Fruit fly (Drosophila melanogaster): ENCODE measurements around the gene epsilonCOP.

The epsilonCOP gene

DNA sequence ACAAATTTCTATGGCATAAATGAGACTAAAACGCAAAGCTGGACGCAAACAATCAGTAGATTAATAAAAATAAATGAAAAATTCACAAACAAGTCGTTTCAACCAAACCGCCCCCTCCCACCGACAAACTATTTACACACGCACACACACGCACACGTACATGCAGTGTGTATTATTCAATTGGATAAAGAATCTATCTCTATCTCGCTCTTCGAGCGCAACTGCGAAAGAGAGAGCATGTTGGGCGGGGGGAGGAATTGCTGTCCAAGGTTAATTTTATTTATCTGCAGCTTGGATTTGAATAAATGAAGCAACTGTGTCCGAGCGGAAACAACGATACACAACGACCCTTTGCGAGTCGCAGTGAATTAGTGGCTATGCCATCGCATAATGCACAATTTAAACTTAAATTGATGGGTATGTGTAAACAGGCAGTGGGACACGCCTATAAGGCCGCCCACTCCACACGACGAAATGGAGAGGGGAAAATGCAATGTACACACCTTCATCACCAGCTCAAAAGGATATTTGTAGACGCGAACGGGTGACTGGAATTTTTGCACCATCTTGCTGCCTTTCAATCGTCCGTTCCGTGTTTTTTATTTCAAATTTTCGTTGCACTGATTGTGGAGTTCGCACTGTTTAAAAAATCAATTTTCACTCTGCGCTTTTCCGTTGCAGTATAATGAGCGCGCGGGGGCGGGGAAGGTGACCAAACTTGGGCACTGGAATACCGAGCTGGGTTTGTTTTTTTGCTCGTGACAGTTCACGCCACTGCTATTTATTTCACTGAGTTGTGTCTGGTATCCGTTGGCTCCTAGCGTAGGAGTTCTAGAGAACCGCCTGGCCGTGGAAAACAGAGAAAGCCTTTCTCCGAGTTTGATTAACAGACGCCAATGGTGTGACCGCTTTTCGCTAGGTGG, 33.6 kb upstream of the epsilonCOP start, which contains the start of gene retm (continued):
- TF ChIP-seq Sry-δ (GFP tag; optimal IDR thresholded peaks at IDR 0.05): no peak
- no peak for TF ChIP-seq pb (GFP tag; optimal IDR thresholded peaks at IDR 0.05)
- peak; percentile 39 for TF ChIP-seq Jarid2 (GFP tag; optimal IDR thresholded peaks at IDR 0.05)
- TF ChIP-seq CG1233 (GFP tag; optimal IDR thresholded peaks at IDR 0.05): no peak
- TF ChIP-seq CG9797 (GFP tag; optimal IDR thresholded peaks at IDR 0.05): no peak
- no peak for TF ChIP-seq HHEX (GFP tag; optimal IDR thresholded peaks at IDR 0.05)
- no peak for TF ChIP-seq rib (GFP tag; IDR thresholded peaks at IDR 0.05)
- no peak for TF ChIP-seq CG12769 (tag; optimal IDR thresholded peaks at IDR 0.05)
- TF ChIP-seq salm (tag; optimal IDR thresholded peaks at IDR 0.05): no peak
- TF ChIP-seq Side (GFP tag; optimal IDR thresholded peaks at IDR 0.05): no peak
- peak; percentile 45; the same call in 1 of the 3 replicates for TF ChIP-seq ci (GFP tag; IDR thresholded peaks at IDR 0.05)
- TF ChIP-seq grn (GFP tag; optimal IDR thresholded peaks at IDR 0.05): no peak
- no peak for TF ChIP-seq az2 (GFP tag; optimal IDR thresholded peaks at IDR 0.05)
- no peak for TF ChIP-seq maf-S (GFP tag; optimal IDR thresholded peaks at IDR 0.05)
- TF ChIP-seq shn (GFP tag; optimal IDR thresholded peaks at IDR 0.05): no peak
- no peak for TF ChIP-seq CG7372 (GFP tag; IDR thresholded peaks at IDR 0.05)
- TF ChIP-seq ase (GFP tag; IDR thresholded peaks at IDR 0.05): no peak
- TF ChIP-seq p53 (GFP tag; optimal IDR thresholded peaks at IDR 0.05): no peak
- no peak for TF ChIP-seq CG11085 (GFP tag; IDR thresholded peaks at IDR 0.05)
- TF ChIP-seq CG17385 (GFP tag; optimal IDR thresholded peaks at IDR 0.05): no peak
- no peak for TF ChIP-seq ewg (GFP tag; optimal IDR thresholded peaks at IDR 0.05)
- TF ChIP-seq kah (GFP tag; optimal IDR thresholded peaks at IDR 0.05): no peak
- TF ChIP-seq CG8478 (optimal IDR thresholded peaks at IDR 0.05): no peak
- no peak for TF ChIP-seq CG33557 (GFP tag; optimal IDR thresholded peaks at IDR 0.05)
- no peak for TF ChIP-seq CG9437 (GFP tag; optimal IDR thresholded peaks at IDR 0.05)
- no peak for TF ChIP-seq CTCF (GFP tag; optimal IDR thresholded peaks at IDR 0.05)
- TF ChIP-seq seq (GFP tag; IDR thresholded peaks at IDR 0.05): no peak
- TF ChIP-seq CrebB (tag; optimal IDR thresholded peaks at IDR 0.05): peak; percentile 14
- no peak for TF ChIP-seq CG10321 (GFP tag; IDR thresholded peaks at IDR 0.05)
- TF ChIP-seq CG11398 (GFP tag; optimal IDR thresholded peaks at IDR 0.05): no peak
- no peak for TF ChIP-seq HLH3B (GFP tag; IDR thresholded peaks at IDR 0.05)
- no peak for TF ChIP-seq vnd (GFP tag; IDR thresholded peaks at IDR 0.05; ENCODE audit: partially characterized antibody)
- no peak for TF ChIP-seq CG8944 (GFP tag; optimal IDR thresholded peaks at IDR 0.05)
- TF ChIP-seq Opbp (GFP tag; IDR thresholded peaks at IDR 0.05; ENCODE audit: partially characterized antibody): peak; percentile 28; the same call in 1 of the 3 replicates
- TF ChIP-seq CG9817 (tag; optimal IDR thresholded peaks at IDR 0.05): no peak
- no peak for TF ChIP-seq CG8290 (GFP tag; optimal IDR thresholded peaks at IDR 0.05)
- TF ChIP-seq CG8290 (tag; optimal IDR thresholded peaks at IDR 0.05): peak in 1 of 2 experiments; percentile 33
- no peak for TF ChIP-seq tin (GFP tag; optimal IDR thresholded peaks at IDR 0.05)
- TF ChIP-seq abd-A (tag; optimal IDR thresholded peaks at IDR 0.05): no peak
- TF ChIP-seq CG2875 (GFP tag; optimal IDR thresholded peaks at IDR 0.05): peak; percentile 7
- TF ChIP-seq YL-1 (GFP tag; optimal IDR thresholded peaks at IDR 0.05): peak; percentile 57
- TF ChIP-seq zfh1 (GFP tag; IDR thresholded peaks at IDR 0.05): no peak
- TF ChIP-seq ssp (GFP tag; IDR thresholded peaks at IDR 0.05): peak; percentile 91
- TF ChIP-seq scrt (GFP tag; optimal IDR thresholded peaks at IDR 0.05): no peak
- peak; percentile 83 for TF ChIP-seq CG17802 (tag; optimal IDR thresholded peaks at IDR 0.05)
- TF ChIP-seq CG11093 (GFP tag; IDR thresholded peaks at IDR 0.05): no peak
- no peak for TF ChIP-seq hbn (GFP tag; IDR thresholded peaks at IDR 0.05; ENCODE audit: partially characterized antibody)
- no peak for TF ChIP-seq CG11456 (GFP tag; IDR thresholded peaks at IDR 0.05)
- TF ChIP-seq Sry-β (GFP tag; optimal IDR thresholded peaks at IDR 0.05): no peak
- TF ChIP-seq CG13775 (GFP tag; optimal IDR thresholded peaks at IDR 0.05): no peak
- no peak for TF ChIP-seq CG4730 (GFP tag; IDR thresholded peaks at IDR 0.05)

Measured in whole organism, embryonic.